Fruit fly (Drosophila melanogaster) whole organism, prepupa: ENCODE measurements around the gene LeuRS.
A peak's percentile ranks its signal among the peaks of the same experiment; 100 is the strongest.

Source experiments
- CG16779 ChIP-seq: fragments of 200-800 bp; sonication (Bioruptor generic); optimal IDR thresholded peaks from 3 replicates; lab custom pipeline; 2017; ENCODE audit warnings: missing biosample characterization, mild to moderate bottlenecking, missing genetic modification characterization
- fd59A ChIP-seq: fragments of 200-800 bp; sonication (Bioruptor generic); optimal IDR thresholded peaks from 2 replicates; lab custom pipeline; 2017; ENCODE audit warnings: missing biosample characterization, mild to moderate bottlenecking, missing genetic modification characterization, missing genetic modification reagents

dm6 chr2L:3557471-3557870 lies 43.0 kb upstream of the LeuRS start:
- TF ChIP-seq fd59A: peak; percentile 52
- TF ChIP-seq CG16779 (tag; lab: Kevin White, UChicago): no peak
